Worm (Caenorhabditis elegans): ENCODE results near the gene F10E9.4.
"Not testable (repeated sequence)": the region's sequence is repeated elsewhere in the genome, so short reads cannot be mapped to it uniquely, and the experiment has no call there.

F10E9.4 gene

DNA sequence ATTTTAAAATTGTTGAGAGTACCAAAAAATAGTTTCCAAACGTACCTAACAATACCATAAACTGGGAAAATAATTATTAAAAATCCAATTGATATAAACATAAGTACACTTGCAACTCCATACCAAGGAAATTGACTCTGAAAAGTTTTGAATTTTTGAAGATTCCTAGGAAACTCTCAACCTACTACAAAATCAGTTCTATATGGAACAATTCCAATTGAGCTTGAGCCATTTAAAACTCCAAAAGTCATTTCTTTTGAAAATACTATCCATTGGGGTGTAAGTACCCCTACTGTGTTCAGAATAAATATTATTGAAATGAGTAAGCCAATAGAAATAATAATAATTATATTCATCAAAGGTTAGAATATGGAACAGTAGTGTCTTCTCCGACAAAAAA, 31.0 kb downstream of the F10E9.4 start, which contains the start of gene clc-28:
clc-28 (minus strand) TSS at position 101 of the 400 bp plus-strand sequence.
- not testable (repeated sequence) for TF ChIP-seq dpl-1 (GFP tag; optimal IDR thresholded peaks at IDR 0.05); fkh-8 (tag; optimal IDR thresholded peaks at IDR 0.05); fkh-4 (tag; optimal IDR thresholded peaks at IDR 0.05; ENCODE audit: borderline replicate concordance)

DNA sequence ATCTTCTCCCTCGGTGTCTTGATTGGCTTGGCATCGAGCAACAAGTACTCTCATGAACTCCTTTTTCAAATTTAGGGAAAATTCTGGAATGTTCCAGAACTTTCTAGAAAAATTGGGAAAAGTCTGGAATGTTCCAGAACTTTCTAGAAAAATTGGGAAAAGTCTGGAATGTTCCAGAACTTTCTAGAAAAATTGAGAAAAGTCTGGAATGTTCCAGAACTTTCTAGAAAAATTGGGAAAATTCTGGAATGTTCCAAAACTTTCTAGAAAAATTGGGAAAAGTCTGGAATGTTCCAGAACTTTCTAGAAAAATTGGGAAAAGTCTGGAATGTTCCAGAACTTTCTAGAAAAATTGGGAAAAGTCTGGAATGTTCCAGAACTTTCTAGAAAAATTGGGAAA, 35.9 kb downstream of the F10E9.4 start, which contains the start of gene ZC262.7:
ZC262.7 (minus strand) TSS at position 54 of the 400 bp plus-strand sequence.
- not testable (repeated sequence) for TF ChIP-seq elt-3 (tag; optimal IDR thresholded peaks at IDR 0.05); nhr-47 (tag; optimal IDR thresholded peaks at IDR 0.05); ceh-63 (GFP tag; optimal IDR thresholded peaks at IDR 0.05)

DNA sequence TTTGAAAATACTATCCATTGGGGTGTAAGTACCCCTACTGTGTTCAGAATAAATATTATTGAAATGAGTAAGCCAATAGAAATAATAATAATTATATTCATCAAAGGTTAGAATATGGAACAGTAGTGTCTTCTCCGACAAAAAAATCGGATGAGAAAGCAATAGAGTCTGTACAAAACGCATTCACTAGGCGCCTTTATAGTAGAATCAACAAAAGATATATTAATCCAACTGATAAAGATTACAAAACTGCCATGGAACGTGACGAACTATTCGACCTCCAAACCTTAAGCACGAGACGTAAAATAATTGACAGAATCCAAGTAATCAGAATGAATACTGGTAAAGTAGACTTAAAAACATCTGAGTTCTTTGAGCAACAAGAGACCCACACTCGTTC, 39.5 kb downstream of the F10E9.4 start, which contains the start of gene clc-29:
clc-29 (minus strand) TSS at position 101 of the 400 bp plus-strand sequence.
- TF ChIP-seq ceh-82, mef-2, unc-30 (tag; optimal IDR thresholded peaks at IDR 0.05): not testable (repeated sequence)

DNA sequence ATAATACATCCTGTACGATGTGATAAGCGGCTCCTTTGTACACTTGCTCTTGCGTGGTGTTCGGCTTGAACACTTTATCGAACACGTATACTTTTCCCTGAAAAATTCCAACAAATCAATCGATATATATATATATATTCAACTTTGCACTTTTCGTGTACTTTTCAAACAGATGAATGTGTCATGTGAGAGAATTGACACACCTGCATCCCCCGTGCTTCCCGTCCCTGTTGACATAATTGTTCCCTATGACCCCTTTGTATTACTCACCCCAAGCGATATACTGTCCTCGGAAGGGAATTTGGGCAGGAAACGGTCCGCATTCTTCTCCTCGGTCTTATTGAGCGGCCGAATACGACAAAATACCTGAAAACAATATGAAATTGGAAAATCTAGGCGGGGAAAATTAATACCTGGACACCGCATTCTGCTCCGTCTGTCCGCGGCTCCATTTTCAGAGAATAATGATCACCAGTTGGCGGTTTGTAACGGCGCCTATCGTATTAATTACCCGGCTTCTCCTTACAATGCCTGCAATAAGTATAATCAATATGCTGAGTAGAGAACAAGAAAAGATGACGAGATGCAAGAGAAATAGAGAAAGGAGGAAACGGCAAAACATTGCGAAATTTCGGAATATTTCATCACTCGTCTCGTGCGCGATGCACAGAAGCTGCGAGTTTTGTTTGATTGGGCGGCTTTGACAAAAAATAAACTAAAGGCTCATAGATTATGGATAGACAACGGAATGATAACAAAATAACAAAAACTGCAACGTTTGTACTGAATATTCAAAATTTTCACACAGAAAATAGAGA, 46.5 kb downstream of the F10E9.4 start, which contains the start of gene unc-116:
unc-116 (minus strand) TSS at position 531 of the 818 bp plus-strand sequence.
- TF ChIP-seq unc-86 (tag; optimal IDR thresholded peaks at IDR 0.05) (no peak), egl-13 (tag; optimal IDR thresholded peaks at IDR 0.05) (peak; percentile 26), lin-15B (tag; optimal IDR thresholded peaks at IDR 0.05) (peak; percentile 18), mep-1 (tag; optimal IDR thresholded peaks at IDR 0.05) (peak; percentile 57), fos-1 (tag; optimal IDR thresholded peaks at IDR 0.05) (peak; percentile 8), nhr-90 (tag; optimal IDR thresholded peaks at IDR 0.05; ENCODE audit: poor library complexity) (no peak), elt-3 (tag; optimal IDR thresholded peaks at IDR 0.05) (peak in 1 of 6 experiments; percentile 13), fkh-8 (tag; optimal IDR thresholded peaks at IDR 0.05) (peak; percentile 67), lin-35 (GFP tag; optimal IDR thresholded peaks at IDR 0.05) (peak; percentile 38 to 39), ceh-82 (tag; optimal IDR thresholded peaks at IDR 0.05) (peak; percentile 50 to 72 (median 58)), unc-98 (GFP tag; IDR thresholded peaks at IDR 0.05) (no peak), hlh-4 (tag; optimal IDR thresholded peaks at IDR 0.05) (no peak), F16B12.6 (tag; optimal IDR thresholded peaks at IDR 0.05) (peak; percentile 43), nhr-85 (tag) (peak; percentile 74), nhr-237 (tag; optimal IDR thresholded peaks at IDR 0.05) (peak; percentile 11), unc-130 (tag; optimal IDR thresholded peaks at IDR 0.05) (peak; percentile 2), blmp-1 (tag; optimal IDR thresholded peaks at IDR 0.05) (peak; percentile 35), alr-1 (tag; optimal IDR thresholded peaks at IDR 0.05; ENCODE audit: borderline replicate concordance) (no peak), ztf-4 (tag; optimal IDR thresholded peaks at IDR 0.05) (peak; percentile 54), C16A3.4 (tag; optimal IDR thresholded peaks at IDR 0.05) (peak; percentile 34), swsn-7 (tag; optimal IDR thresholded peaks at IDR 0.05) (peak; percentile 2), jun-1 (tag; optimal IDR thresholded peaks at IDR 0.05) (peak; percentile 27), nhr-77 (tag; optimal IDR thresholded peaks at IDR 0.05) (no peak), sox-4 (tag; optimal IDR thresholded peaks at IDR 0.05) (no peak), efl-1 (optimal IDR thresholded peaks at IDR 0.05) (peak; percentile 31 to 74), efl-1 (GFP tag; optimal IDR thresholded peaks at IDR 0.05 in 1 of 2) (peak; percentile 54 to 94), lin-13 (GFP tag; optimal IDR thresholded peaks at IDR 0.05) (peak; percentile 7), lsy-2 (tag; optimal IDR thresholded peaks at IDR 0.05) (peak; percentile 60 to 70), skn-1 (tag; optimal IDR thresholded peaks at IDR 0.05) (peak; percentile 94), lir-3 (tag; optimal IDR thresholded peaks at IDR 0.05; ENCODE audit: poor library complexity) (peak; percentile 22), nhr-47 (tag; optimal IDR thresholded peaks at IDR 0.05) (peak; percentile 47), zag-1 (tag; optimal IDR thresholded peaks at IDR 0.05) (no peak), nhr-71 (tag; optimal IDR thresholded peaks at IDR 0.05) (peak; percentile 63), ces-1 (GFP tag; optimal IDR thresholded peaks at IDR 0.05) (no peak), isw-1 (GFP tag; IDR thresholded peaks at IDR 0.05) (peak; percentile 43; the same call in 1 of the 2 replicates), nhr-19 (GFP tag; conservative IDR thresholded peaks at IDR 0.05) (peak; percentile 32; the same call in 1 of the 2 replicates), C34B4.2 (tag; optimal IDR thresholded peaks at IDR 0.05) (no peak), nhr-11 (tag; optimal IDR thresholded peaks at IDR 0.05) (no peak), lin-14 (GFP tag; optimal IDR thresholded peaks at IDR 0.05) (peak; percentile 75)
